Comparison of ENCODE assay signal across 1 worm cellular context in the genomic region with DNA sequence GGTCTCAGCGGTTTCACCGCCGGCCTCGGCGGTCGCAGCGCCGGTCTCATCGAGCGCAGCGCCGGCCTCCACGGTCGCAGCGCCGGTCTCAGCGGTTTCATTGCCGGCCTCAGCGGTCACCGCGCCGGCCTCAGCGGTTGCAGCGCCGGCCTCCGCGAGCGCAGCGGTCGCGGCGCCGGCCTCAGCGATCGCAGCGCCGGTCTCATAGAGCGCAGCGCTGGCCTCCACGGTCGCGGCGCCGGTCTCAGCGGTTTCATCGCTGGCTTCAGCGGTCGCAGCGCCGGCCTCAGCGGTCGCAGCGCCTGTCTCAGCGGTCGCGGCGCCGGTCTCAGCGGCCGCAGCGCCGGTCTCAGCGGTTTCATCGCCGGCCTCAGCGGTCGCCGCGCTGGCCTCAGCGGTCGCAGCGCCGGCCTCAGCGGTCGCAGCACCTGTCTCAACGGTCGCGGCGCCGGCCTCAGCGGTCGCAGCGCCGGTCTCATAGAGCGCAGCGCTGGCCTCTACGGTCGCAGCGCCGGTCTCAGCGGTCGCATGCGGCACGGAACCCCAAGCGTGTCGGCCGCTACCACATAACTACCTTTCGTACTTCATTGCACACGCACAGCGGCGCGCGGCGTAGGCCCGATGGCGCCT.
TF ChIP-seq lines count a peak whose summit lies in the region.

No protein-coding gene starts in this region.

TF ChIP-seq in whole organism, L4 larva, 104 proteins besides CTCF, POLR2A, EP300 and RAD21 (continued from another document):
- peak; percentile 62 for TF ChIP-seq aha-1 (tag; lab: Kevin White, UChicago)
- TF ChIP-seq Y75B8A.6 (GFP tag; IDR thresholded peaks at IDR 0.05; lab: Robert Waterston, UW), result no peak
- TF ChIP-seq fkh-10 (GFP tag; optimal IDR thresholded peaks at IDR 0.05; lab: Kevin White, UChicago), result no peak
- TF ChIP-seq vab-7 (GFP tag; IDR thresholded peaks at IDR 0.05; lab: Robert Waterston, UW), result no peak
- no peak for TF ChIP-seq mxl-2 (GFP tag; conservative IDR thresholded peaks at IDR 0.05; lab: Robert Waterston, UW)
- TF ChIP-seq tag-97 (GFP tag; IDR thresholded peaks at IDR 0.05; lab: Robert Waterston, UW), result no peak
- no peak for TF ChIP-seq mdl-1 (tag; optimal IDR thresholded peaks at IDR 0.05; lab: Kevin White, UChicago)
- no peak for TF ChIP-seq skn-1 (tag; optimal IDR thresholded peaks at IDR 0.05; lab: Kevin White, UChicago)
- TF ChIP-seq set-16 (GFP tag; IDR thresholded peaks at IDR 0.05; lab: Robert Waterston, UW), result peak; percentile 99
- TF ChIP-seq ctbp-1 (GFP tag; IDR thresholded peaks at IDR 0.05; lab: Robert Waterston, UW), result no peak
- no peak for TF ChIP-seq unc-130 (GFP tag; optimal IDR thresholded peaks at IDR 0.05; lab: Kevin White, UChicago)
- TF ChIP-seq rbr-2 (tag; optimal IDR thresholded peaks at IDR 0.05; lab: Kevin White, UChicago), result no peak
- no peak for TF ChIP-seq ceh-28 (tag; optimal IDR thresholded peaks at IDR 0.05; lab: Kevin White, UChicago)
- no peak for TF ChIP-seq F49E8.2 (tag; optimal IDR thresholded peaks at IDR 0.05; lab: Kevin White, UChicago; ENCODE audit: borderline replicate concordance)
- TF ChIP-seq daf-8 (GFP tag; IDR thresholded peaks at IDR 0.05; lab: Robert Waterston, UW), result no peak
- TF ChIP-seq nhr-77 (tag; optimal IDR thresholded peaks at IDR 0.05; lab: Kevin White, UChicago), result no peak
- TF ChIP-seq hlh-11 (tag; optimal IDR thresholded peaks at IDR 0.05; lab: Kevin White, UChicago), result no peak
- no peak for TF ChIP-seq F26F4.8 (GFP tag; conservative IDR thresholded peaks at IDR 0.05; lab: Robert Waterston, UW)
- no peak for TF ChIP-seq Y48G9A.11 (GFP tag; IDR thresholded peaks at IDR 0.05; lab: Robert Waterston, UW)
- TF ChIP-seq snpc-4 (tag; optimal IDR thresholded peaks at IDR 0.05; lab: Kevin White, UChicago), result no peak
- no peak for TF ChIP-seq lin-1 (GFP tag; IDR thresholded peaks at IDR 0.05; lab: Robert Waterston, UW)
- TF ChIP-seq nhr-237 (tag; optimal IDR thresholded peaks at IDR 0.05; lab: Kevin White, UChicago), result no peak
- no peak for TF ChIP-seq zip-2 (tag; optimal IDR thresholded peaks at IDR 0.05; lab: Kevin White, UChicago)
- peak; percentile 98; the same call in 1 of the 2 replicates for TF ChIP-seq pha-4 (GFP tag; IDR thresholded peaks at IDR 0.05; lab: Robert Waterston, UW)
- no peak for TF ChIP-seq pha-4 (tag; optimal IDR thresholded peaks at IDR 0.05; lab: Kevin White, UChicago)
- no peak for TF ChIP-seq unc-62 (GFP tag; optimal IDR thresholded peaks at IDR 0.05 in 1 of 2; lab: Kevin White, UChicago)
- TF ChIP-seq unc-62 (tag; optimal IDR thresholded peaks at IDR 0.05; lab: Kevin White, UChicago), result no peak
- no peak for TF ChIP-seq ZK546.5 (tag; optimal IDR thresholded peaks at IDR 0.05; lab: Kevin White, UChicago)
- TF ChIP-seq T20F7.1 (GFP tag; optimal IDR thresholded peaks at IDR 0.05; lab: Kevin White, UChicago), result no peak
- 0 out of 2 replicates have a peak, but pooled peaks have one; percentile 3 for TF ChIP-seq lim-7 (GFP tag; IDR thresholded peaks at IDR 0.05; lab: Robert Waterston, UW)
- TF ChIP-seq ces-1 (GFP tag; optimal IDR thresholded peaks at IDR 0.05; lab: Kevin White, UChicago), result no peak
- TF ChIP-seq egl-43 (GFP tag; IDR thresholded peaks at IDR 0.05; lab: Robert Waterston, UW), result no peak
- TF ChIP-seq dve-1 (tag; optimal IDR thresholded peaks at IDR 0.05; lab: Kevin White, UChicago; ENCODE audit: insufficient read depth), result no peak
- 0 out of 2 replicates have a peak, but pooled peaks have one; percentile 39 for TF ChIP-seq dmd-8 (GFP tag; IDR thresholded peaks at IDR 0.05; lab: Robert Waterston, UW)
- TF ChIP-seq nhr-6 (tag; optimal IDR thresholded peaks at IDR 0.05; lab: Kevin White, UChicago), result no peak
- TF ChIP-seq F44E2.7 (GFP tag; IDR thresholded peaks at IDR 0.05; lab: Robert Waterston, UW), result no peak
